Fruit fly (Drosophila melanogaster) whole organism, embryonic: ENCODE measurements around the gene Bap111.
A peak's percentile ranks its signal among the peaks of the same experiment; 100 is the strongest.

Experiments used
- ATbp ChIP-seq: fragments of 200-800 bp; sonication (Bioruptor generic); optimal IDR thresholded peaks from 2 replicates; lab custom pipeline; 2017; ENCODE audit warnings: missing biosample characterization, mild to moderate bottlenecking, missing genetic modification characterization, missing genetic modification reagents
- CG10462 ChIP-seq: fragments of 200-800 bp; sonication (Bioruptor generic); optimal IDR thresholded peaks from 2 replicates; lab custom pipeline; 2016; ENCODE audit warnings: missing biosample characterization, missing genetic modification characterization
- CG11085 ChIP-seq: fragments of 200-800 bp; sonication (Bioruptor generic); IDR thresholded peaks from 2 replicates; pipeline ENCODE4 v1.3.6; 2022; ENCODE audit warnings: missing biosample characterization, missing genetic modification characterization
- CG11398 ChIP-seq: fragments of 200-800 bp; sonication (Bioruptor generic); optimal IDR thresholded peaks from 2 replicates; lab custom pipeline; 2016; ENCODE audit warnings: missing biosample characterization, missing genetic modification characterization
- CG11695 ChIP-seq: fragments of 200-800 bp; sonication (Bioruptor generic); IDR thresholded peaks from 3 replicates; pipeline ENCODE4 v1.3.6; 2022; ENCODE audit warnings: missing biosample characterization, missing genetic modification characterization
- CG12219 ChIP-seq: fragments of 200-800 bp; sonication (Bioruptor generic); optimal IDR thresholded peaks from 3 replicates; lab custom pipeline; 2018; ENCODE audit warnings: missing biosample characterization, mild to moderate bottlenecking, missing genetic modification characterization
- CG1529 ChIP-seq: fragments of 200-800 bp; sonication (Bioruptor generic); optimal IDR thresholded peaks from 3 replicates; lab custom pipeline; 2018; ENCODE audit warnings: missing biosample characterization, missing genetic modification characterization
- CG15479 ChIP-seq: fragments of 200-800 bp; sonication (Bioruptor generic); optimal IDR thresholded peaks from 3 replicates; lab custom pipeline; 2019; ENCODE audit warnings: missing biosample characterization, mild to moderate bottlenecking, missing genetic modification characterization, moderate library complexity
- CG17359 ChIP-seq: fragments of 200-800 bp; sonication (Bioruptor generic); optimal IDR thresholded peaks from 3 replicates; lab custom pipeline; 2018; ENCODE audit warnings: missing biosample characterization, mild to moderate bottlenecking, missing genetic modification characterization, moderate library complexity
- CG18599 ChIP-seq: fragments of 200-800 bp; sonication (Bioruptor generic); optimal IDR thresholded peaks from 3 replicates; lab custom pipeline; 2017; ENCODE audit warnings: missing biosample characterization, missing genetic modification characterization, mild to moderate bottlenecking, moderate library complexity, missing genetic modification reagents
- CG2678 ChIP-seq: fragments of 200-800 bp; sonication (Bioruptor generic); optimal IDR thresholded peaks from 3 replicates; lab custom pipeline; 2019; ENCODE audit warnings: missing biosample characterization, mild to moderate bottlenecking, missing genetic modification characterization, moderate library complexity
- CG32767 ChIP-seq: fragments of 200-800 bp; sonication (Bioruptor generic); IDR thresholded peaks from 2 replicates; pipeline ENCODE4 v1.3.6; 2022; ENCODE audit warnings: missing biosample characterization, missing genetic modification characterization
- CG4282 ChIP-seq: fragments of 200-800 bp; sonication (Bioruptor generic); optimal IDR thresholded peaks from 2 replicates; lab custom pipeline; 2016; ENCODE audit warnings: missing biosample characterization, missing genetic modification characterization
- CG7357 ChIP-seq: fragments of 200-800 bp; sonication (Bioruptor generic); IDR thresholded peaks from 3 replicates; pipeline ENCODE4 v1.3.6; 2022; ENCODE audit warnings: missing biosample characterization, missing genetic modification characterization
- CG8089 ChIP-seq: fragments of 200-800 bp; sonication (Bioruptor generic); optimal IDR thresholded peaks from 3 replicates; lab custom pipeline; 2016; ENCODE audit warnings: missing biosample characterization, missing genetic modification characterization
- CG9797 ChIP-seq: fragments of 200-800 bp; sonication (Bioruptor generic); optimal IDR thresholded peaks from 3 replicates; lab custom pipeline; 2018; ENCODE audit warnings: missing biosample characterization, mild to moderate bottlenecking, missing genetic modification characterization
- Doc3 ChIP-seq: fragments of 200-800 bp; sonication (Bioruptor generic); IDR thresholded peaks from 3 replicates; pipeline ENCODE4 v1.3.6; 2022; ENCODE audit warnings: missing biosample characterization, missing genetic modification characterization; ENCODE audit not compliant: partially characterized antibody
- H2.0 ChIP-seq: fragments of 200-800 bp; sonication (Bioruptor generic); IDR thresholded peaks from 2 replicates; pipeline ENCODE4 v1.3.6; 2022; ENCODE audit warnings: missing biosample characterization, missing genetic modification characterization
- Hand ChIP-seq: fragments of 200-800 bp; sonication (Bioruptor generic); optimal IDR thresholded peaks from 2 replicates; lab custom pipeline; 2017; ENCODE audit warnings: mild to moderate bottlenecking, missing biosample characterization, missing genetic modification reagents, missing genetic modification characterization
- Jarid2 ChIP-seq: fragments of 200-800 bp; sonication (Bioruptor generic); optimal IDR thresholded peaks from 3 replicates; lab custom pipeline; 2017; ENCODE audit warnings: mild to moderate bottlenecking, missing biosample characterization, missing genetic modification reagents, missing genetic modification characterization
- Lhr ChIP-seq: fragments of 200-800 bp; sonication (Bioruptor generic); optimal IDR thresholded peaks from 3 replicates; lab custom pipeline; 2017; ENCODE audit warnings: mild to moderate bottlenecking, missing biosample characterization, missing genetic modification reagents, missing genetic modification characterization
- MTF-1 ChIP-seq: fragments of 200-800 bp; sonication (Bioruptor generic); optimal IDR thresholded peaks from 2 replicates; lab custom pipeline; 2018; ENCODE audit warnings: missing biosample characterization, mild to moderate bottlenecking, missing genetic modification characterization, borderline replicate concordance
- NFAT ChIP-seq: fragments of 200-800 bp; sonication (Bioruptor generic); IDR thresholded peaks from 2 replicates; pipeline ENCODE4 v1.3.6; 2022; ENCODE audit warnings: missing biosample characterization, missing genetic modification characterization
- Neu2 ChIP-seq: fragments of 200-800 bp; sonication (Bioruptor generic); optimal IDR thresholded peaks from 3 replicates; lab custom pipeline; 2016; ENCODE audit warnings: missing biosample characterization, missing genetic modification characterization, borderline replicate concordance
- Optix ChIP-seq: fragments of 200-800 bp; sonication (Bioruptor generic); IDR thresholded peaks from 3 replicates; pipeline ENCODE4 v1.3.6; 2022; ENCODE audit warnings: missing biosample characterization, missing genetic modification characterization
- Rx ChIP-seq: fragments of 200-800 bp; sonication (Bioruptor generic); IDR thresholded peaks from 2 replicates; pipeline ENCODE4 v1.3.6; 2022; ENCODE audit warnings: missing biosample characterization, missing genetic modification characterization
- Sox100B ChIP-seq: fragments of 200-800 bp; sonication (Bioruptor generic); optimal IDR thresholded peaks from 3 replicates; lab custom pipeline; 2018; ENCODE audit warnings: missing biosample characterization, mild to moderate bottlenecking, missing genetic modification characterization
- Stat92E ChIP-seq, 3 experiments: fragments of >200 bp in 2 of 3; fragments of 200-800 bp in 1 of 3; sonication (Bioruptor generic) in 1 of 3; optimal IDR thresholded peaks; 2 replicates each; lab custom pipeline; 2017 to 2019; ENCODE audit warnings: missing biosample characterization in 3 of 3, missing genetic modification characterization in 3 of 3, mild to moderate bottlenecking in 1 of 3, moderate library complexity in 1 of 3
- Taf1 ChIP-seq: fragments of 200-800 bp; sonication (Bioruptor generic); IDR thresholded peaks from 2 replicates; pipeline ENCODE4 v1.3.6; 2022; ENCODE audit warnings: missing biosample characterization, missing genetic modification characterization
- Usf ChIP-seq: fragments of 200-800 bp; sonication (Bioruptor generic); optimal IDR thresholded peaks from 2 replicates; lab custom pipeline; 2017; ENCODE audit warnings: missing genotype, missing biosample characterization, missing genetic modification characterization
- Xbp1 ChIP-seq: fragments of 200-800 bp; sonication (Bioruptor generic); optimal IDR thresholded peaks from 3 replicates; lab custom pipeline; 2016; ENCODE audit warnings: missing biosample characterization, mild to moderate bottlenecking, missing genetic modification characterization
- YL-1 ChIP-seq: fragments of 200-800 bp; sonication (Bioruptor generic); optimal IDR thresholded peaks from 3 replicates; lab custom pipeline; 2017; ENCODE audit warnings: missing biosample characterization, mild to moderate bottlenecking, missing genetic modification characterization
- al ChIP-seq: fragments of 200-800 bp; sonication (Bioruptor generic); IDR thresholded peaks from 2 replicates; pipeline ENCODE4 v1.3.6; 2022; ENCODE audit warnings: missing biosample characterization, missing genetic modification characterization
- amos ChIP-seq: fragments of 200-800 bp; sonication (Bioruptor generic); IDR thresholded peaks from 2 replicates; pipeline ENCODE4 v1.3.6; 2022; ENCODE audit warnings: missing biosample characterization, missing genetic modification characterization; ENCODE audit not compliant: partially characterized antibody
- ap ChIP-seq: fragments of 200-800 bp; sonication (Bioruptor generic); IDR thresholded peaks from 2 replicates; pipeline ENCODE4 v1.3.6; 2022; ENCODE audit warnings: missing biosample characterization, missing genetic modification characterization
- da ChIP-seq: fragments of 200-800 bp; sonication (Bioruptor generic); optimal IDR thresholded peaks from 2 replicates; lab custom pipeline; 2016; ENCODE audit warnings: missing biosample characterization, missing genetic modification characterization
- gfzf ChIP-seq: fragments of 200-800 bp; sonication (Bioruptor generic); optimal IDR thresholded peaks from 2 replicates; lab custom pipeline; 2016; ENCODE audit warnings: missing biosample characterization, mild to moderate bottlenecking, missing genetic modification characterization, moderate library complexity
- inv ChIP-seq: fragments of 200-800 bp; sonication (Bioruptor generic); IDR thresholded peaks from 2 replicates; pipeline ENCODE4 v1.3.6; 2022; ENCODE audit warnings: missing biosample characterization, missing genetic modification characterization; ENCODE audit not compliant: partially characterized antibody
- jumu ChIP-seq: fragments of 200-800 bp; sonication (Bioruptor generic); optimal IDR thresholded peaks from 3 replicates; lab custom pipeline; 2016; ENCODE audit warnings: missing biosample characterization, missing genetic modification characterization
- knrl ChIP-seq: fragments of 200-800 bp; sonication (Bioruptor generic); IDR thresholded peaks from 3 replicates; pipeline ENCODE4 v1.3.6; 2022; ENCODE audit warnings: missing biosample characterization, missing genetic modification characterization; ENCODE audit not compliant: partially characterized antibody
- lbe ChIP-seq: fragments of 200-800 bp; sonication (Bioruptor generic); optimal IDR thresholded peaks from 2 replicates; lab custom pipeline; 2016; ENCODE audit warnings: missing biosample characterization, mild to moderate bottlenecking, missing genetic modification characterization
- nom ChIP-seq: fragments of 200-800 bp; sonication (Bioruptor generic); optimal IDR thresholded peaks from 2 replicates; lab custom pipeline; 2017; ENCODE audit warnings: missing biosample characterization, missing genetic modification characterization, mild to moderate bottlenecking, moderate library complexity, missing genetic modification reagents
- odd ChIP-seq: fragments of 200-800 bp; sonication (Bioruptor generic); optimal IDR thresholded peaks from 2 replicates; lab custom pipeline; 2017; ENCODE audit warnings: missing biosample characterization, mild to moderate bottlenecking, missing genetic modification characterization
- slp2 ChIP-seq: fragments of 200-800 bp; sonication (Bioruptor generic); optimal IDR thresholded peaks from 2 replicates; lab custom pipeline; 2016; ENCODE audit warnings: missing biosample characterization, missing genetic modification characterization
- sna ChIP-seq: fragments of 200-800 bp; sonication (Bioruptor generic); IDR thresholded peaks from 2 replicates; pipeline ENCODE4 v1.3.6; 2022; ENCODE audit warnings: missing biosample characterization, missing genetic modification characterization; ENCODE audit not compliant: partially characterized antibody
- zf30C ChIP-seq: fragments of 200-800 bp; sonication (Bioruptor generic); optimal IDR thresholded peaks from 3 replicates; lab custom pipeline; 2018; ENCODE audit warnings: missing biosample characterization, mild to moderate bottlenecking, missing genetic modification characterization
- zfh1 ChIP-seq: fragments of 200-800 bp; sonication (Bioruptor generic); IDR thresholded peaks from 3 replicates; pipeline ENCODE4 v1.3.6; 2022; ENCODE audit warnings: missing biosample characterization, missing genetic modification characterization

Bap111 gene

DNA sequence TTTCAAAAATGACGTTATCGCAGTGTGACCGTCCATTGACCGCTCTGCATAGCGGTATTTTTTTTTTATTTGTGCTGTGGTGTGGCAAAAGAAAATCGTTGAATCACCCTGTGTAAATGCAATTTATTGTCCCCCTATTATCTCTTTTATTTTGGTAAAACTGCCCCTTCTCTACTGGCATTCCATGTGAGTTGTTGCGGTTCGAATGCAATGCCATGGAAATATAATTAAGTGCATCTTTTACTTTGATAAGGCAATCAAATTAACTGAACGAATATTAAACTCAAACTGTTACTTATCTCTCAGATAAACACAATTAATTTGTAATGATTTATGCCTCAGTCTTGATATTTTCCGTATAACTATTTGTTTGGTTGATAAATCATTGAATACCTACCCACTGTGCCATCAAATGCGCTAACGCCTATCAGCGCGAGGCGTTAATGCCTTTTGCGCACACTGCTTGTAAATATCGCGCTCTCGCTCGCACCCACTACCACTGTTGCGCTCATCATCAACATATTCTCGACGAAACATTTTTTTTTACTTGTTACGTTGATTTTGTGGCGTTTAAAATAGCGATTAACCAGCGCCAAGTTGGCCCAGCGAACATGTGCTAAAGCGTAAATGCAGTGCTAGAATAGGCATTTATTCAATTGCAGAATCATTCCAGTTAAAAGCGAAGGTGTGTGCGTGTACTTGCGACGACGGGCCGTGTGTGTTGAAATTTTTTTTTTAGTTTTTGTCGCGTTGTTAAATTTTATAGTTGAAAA is 39.9 kb upstream of the Bap111 start (continued):
- peak; percentile 75 for TF ChIP-seq CG15479 (GFP tag; lab: Kevin White, UChicago)
- TF ChIP-seq CG11085 (GFP tag; lab: Robert Waterston, UW): 0 out of 2 replicates have a peak, but pooled peaks have one; percentile 13
- no peak for TF ChIP-seq NFAT (GFP tag; lab: Robert Waterston, UW)
- TF ChIP-seq amos (GFP tag; lab: Robert Waterston, UW): no peak
- no peak for TF ChIP-seq zf30C (GFP tag; lab: Kevin White, UChicago)
- peak; percentile 69 for TF ChIP-seq CG9797
- TF ChIP-seq nom (GFP tag; lab: Kevin White, UChicago): no peak
- no peak for TF ChIP-seq da (GFP tag; lab: Kevin White, UChicago)
- TF ChIP-seq odd (GFP tag; lab: Kevin White, UChicago): no peak
- peak; percentile 4 for TF ChIP-seq CG17359 (tag; lab: Kevin White, UChicago)
- TF ChIP-seq Rx (GFP tag; lab: Robert Waterston, UW): peak; percentile 43
- TF ChIP-seq Doc3 (GFP tag; lab: Robert Waterston, UW): no peak
- no peak for TF ChIP-seq lbe (GFP tag; lab: Kevin White, UChicago)
- peak; percentile 40; the same call in 1 of the 3 replicates for TF ChIP-seq CG11695 (GFP tag; lab: Robert Waterston, UW)
- no peak; the same call in 1 of the 2 replicates for TF ChIP-seq Taf1
- peak; percentile 41; the same call in 1 of the 3 replicates for TF ChIP-seq Optix (GFP tag; lab: Robert Waterston, UW)
- peak; percentile 51 for TF ChIP-seq CG8089
- 0 out of 3 replicates have a peak, but pooled peaks have one; percentile 19 for TF ChIP-seq zfh1 (GFP tag; lab: Robert Waterston, UW)
- TF ChIP-seq CG11398: no peak
- TF ChIP-seq ATbp (GFP tag; lab: Kevin White, UChicago): no peak
- no peak for TF ChIP-seq CG7357 (GFP tag; lab: Robert Waterston, UW)
- TF ChIP-seq Neu2 (GFP tag; lab: Kevin White, UChicago): no peak
- peak; percentile 91 for TF ChIP-seq gfzf
- peak; percentile 41 for TF ChIP-seq Usf
- TF ChIP-seq knrl (GFP tag; lab: Robert Waterston, UW): 0 out of 3 replicates have a peak, but pooled peaks have one; percentile 22
- no peak for TF ChIP-seq ap
- TF ChIP-seq CG10462 (GFP tag; lab: Kevin White, UChicago): no peak
- peak; percentile 36 for TF ChIP-seq H2.0 (GFP tag; lab: Robert Waterston, UW)
- TF ChIP-seq MTF-1 (GFP tag; lab: Kevin White, UChicago): no peak
- TF ChIP-seq Stat92E (GFP tag; optimal IDR thresholded peaks at IDR 0.05; lab: Kevin White, UChicago): no peak
- TF ChIP-seq al (GFP tag; lab: Robert Waterston, UW): 0 out of 2 replicates have a peak, but pooled peaks have one; percentile 24
- TF ChIP-seq CG32767: no peak
- 0 out of 2 replicates have a peak, but pooled peaks have one; percentile 15 for TF ChIP-seq sna
- peak; percentile 61 for TF ChIP-seq Lhr (GFP tag; lab: Kevin White, UChicago)
- peak; percentile 38 for TF ChIP-seq CG18599 (GFP tag; lab: Kevin White, UChicago)
- TF ChIP-seq CG12219 (GFP tag; lab: Kevin White, UChicago): no peak
- TF ChIP-seq Hand (GFP tag; lab: Kevin White, UChicago): no peak
- peak; percentile 45 for TF ChIP-seq jumu (GFP tag; lab: Kevin White, UChicago)
- TF ChIP-seq inv (GFP tag; lab: Robert Waterston, UW): peak; percentile 38; the same call in 1 of the 2 replicates
- peak; percentile 63 for TF ChIP-seq CG2678 (tag; lab: Kevin White, UChicago)
- peak; percentile 32 for TF ChIP-seq YL-1 (GFP tag; lab: Kevin White, UChicago)
- no peak for TF ChIP-seq CG1529 (GFP tag; lab: Kevin White, UChicago)
- peak; percentile 61 for TF ChIP-seq Xbp1
- TF ChIP-seq Jarid2 (GFP tag; lab: Kevin White, UChicago): no peak
- no peak for TF ChIP-seq slp2 (GFP tag; lab: Kevin White, UChicago)
- TF ChIP-seq Sox100B: peak; percentile 38
- peak; percentile 82 for TF ChIP-seq CG4282 (GFP tag; lab: Kevin White, UChicago)
